Worm (Caenorhabditis elegans): ENCODE data around the gene H28G03.3.

Gene H28G03.3

ce11 chrX:5252798-5253197 lies 26.6 kb upstream of the H28G03.3 start, which contains the start of gene nspg-14:
Gene nspg-14 (plus strand): TSS chrX:5253047.
- no peak for TF ChIP-seq ref-2 (tag; optimal IDR thresholded peaks at IDR 0.05)
- TF ChIP-seq elt-2 (tag; optimal IDR thresholded peaks at IDR 0.05), result peak; percentile 47

DNA sequence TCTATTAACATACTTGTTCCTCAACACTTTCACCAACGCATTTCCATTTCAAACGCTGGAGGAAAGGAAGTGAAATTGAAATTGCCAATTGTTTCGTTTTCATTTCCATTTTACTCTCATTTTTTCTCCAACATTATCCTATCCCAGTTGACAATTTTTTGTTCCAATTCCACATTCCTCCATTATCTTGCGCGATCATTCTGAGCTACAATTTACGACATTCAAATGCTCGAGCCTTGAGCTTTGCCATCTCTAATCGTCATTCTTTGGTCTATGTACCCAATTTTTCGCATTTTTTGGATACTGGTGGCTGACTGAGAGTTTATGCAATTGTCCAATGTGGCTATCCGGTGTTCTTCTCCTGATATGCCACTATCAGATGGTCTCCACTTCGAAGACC lies 23.4 kb upstream of the H28G03.3 start, which contains the start of gene Y34B4A.10:
Gene Y34B4A.10 (plus strand): TSS at position 301 of the 400 bp plus-strand sequence.
- TF ChIP-seq nfya-1 (tag; optimal IDR thresholded peaks at IDR 0.05), result no peak
- TF ChIP-seq unc-3 (GFP tag; conservative IDR thresholded peaks at IDR 0.05), result no peak
- no peak for TF ChIP-seq unc-3 (tag; optimal IDR thresholded peaks at IDR 0.05)

ce11 chrX:5248754-5249153 lies 22.6 kb upstream of the H28G03.3 start:
- no peak for TF ChIP-seq hlh-8 (tag; optimal IDR thresholded peaks at IDR 0.05)

DNA sequence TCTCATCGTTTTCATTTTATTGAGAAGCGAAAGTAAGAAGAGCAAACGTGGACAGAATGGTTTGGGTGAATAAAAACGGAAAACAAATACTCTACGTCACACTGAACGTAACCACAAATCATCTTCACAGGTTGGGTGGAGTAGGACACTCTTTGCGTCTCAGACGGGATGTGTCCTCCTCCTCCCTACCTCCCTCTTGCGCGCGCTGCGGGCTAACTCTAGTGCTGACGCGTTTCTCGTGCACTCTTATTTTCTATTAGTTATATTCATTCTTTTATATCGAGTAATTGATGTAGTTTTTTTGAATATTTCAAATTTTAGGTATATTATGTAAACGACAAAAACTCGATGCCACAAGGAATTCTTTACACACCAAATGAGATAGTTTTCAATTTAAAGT lies 17.9 kb upstream of the H28G03.3 start, which contains the start of gene Y34B4A.7:
Gene Y34B4A.7 (plus strand): TSS at position 297 of the 400 bp plus-strand sequence.
- TF ChIP-seq tbx-2 (tag; optimal IDR thresholded peaks at IDR 0.05) (peak; percentile 39), nfya-1 (tag; optimal IDR thresholded peaks at IDR 0.05) (peak; percentile 53), ttx-3 (tag; optimal IDR thresholded peaks at IDR 0.05) (peak; percentile 18), fkh-10 (GFP tag; optimal IDR thresholded peaks at IDR 0.05) (no peak), sox-2 (GFP tag; IDR thresholded peaks at IDR 0.05) (no peak), gmeb-2 (tag; optimal IDR thresholded peaks at IDR 0.05) (no peak), ceh-30 (tag; optimal IDR thresholded peaks at IDR 0.05) (no peak), mec-3 (tag; optimal IDR thresholded peaks at IDR 0.05; ENCODE audit: borderline replicate concordance) (no peak), ceh-14 (tag; optimal IDR thresholded peaks at IDR 0.05) (no peak), hlh-30 (tag; optimal IDR thresholded peaks at IDR 0.05; ENCODE audit: insufficient read depth) (no peak), ahr-1 (tag; optimal IDR thresholded peaks at IDR 0.05) (no peak), lim-6 (tag; optimal IDR thresholded peaks at IDR 0.05) (no peak), F13H6.1 (tag; optimal IDR thresholded peaks at IDR 0.05) (no peak), ama-1 (optimal IDR thresholded peaks at IDR 0.05) (no peak), unc-3 (GFP tag; conservative IDR thresholded peaks at IDR 0.05) (no peak), unc-3 (tag; optimal IDR thresholded peaks at IDR 0.05) (no peak), elt-4 (tag; optimal IDR thresholded peaks at IDR 0.05) (no peak), ceh-22 (tag; optimal IDR thresholded peaks at IDR 0.05) (no peak), hlh-8 (tag; optimal IDR thresholded peaks at IDR 0.05) (no peak), fax-1 (tag; optimal IDR thresholded peaks at IDR 0.05) (no peak), pha-4 (tag; optimal IDR thresholded peaks at IDR 0.05) (no peak), ceh-48 (tag; optimal IDR thresholded peaks at IDR 0.05) (no peak), unc-86 (tag; optimal IDR thresholded peaks at IDR 0.05) (no peak), elt-2 (tag; optimal IDR thresholded peaks at IDR 0.05) (peak; percentile 52), hlh-15 (tag; optimal IDR thresholded peaks at IDR 0.05) (no peak), lin-11 (tag; optimal IDR thresholded peaks at IDR 0.05) (no peak), che-1 (tag; optimal IDR thresholded peaks at IDR 0.05) (no peak), Y22D7AL.16 (tag; optimal IDR thresholded peaks at IDR 0.05) (no peak), C08G9.2 (tag; optimal IDR thresholded peaks at IDR 0.05) (no peak), pha-2 (tag; optimal IDR thresholded peaks at IDR 0.05) (no peak), K02D7.2 (tag; optimal IDR thresholded peaks at IDR 0.05) (no peak), ets-4 (tag; optimal IDR thresholded peaks at IDR 0.05) (no peak), T23F11.4 (GFP tag; optimal IDR thresholded peaks at IDR 0.05) (no peak), ceh-2 (tag; optimal IDR thresholded peaks at IDR 0.05) (no peak), dve-1 (tag; optimal IDR thresholded peaks at IDR 0.05) (no peak), eyg-1 (tag; optimal IDR thresholded peaks at IDR 0.05) (no peak), unc-55 (GFP tag; optimal IDR thresholded peaks at IDR 0.05) (peak; percentile 60), nhr-11 (tag; optimal IDR thresholded peaks at IDR 0.05) (no peak), pag-3 (tag; optimal IDR thresholded peaks at IDR 0.05; ENCODE audit: borderline replicate concordance) (no peak), C38D4.7 (GFP tag; optimal IDR thresholded peaks at IDR 0.05) (no peak), ceh-31 (tag; optimal IDR thresholded peaks at IDR 0.05) (peak; percentile 3), tbx-7 (tag; optimal IDR thresholded peaks at IDR 0.05) (no peak), pqm-1 (tag; optimal IDR thresholded peaks at IDR 0.05) (no peak), ceh-9 (tag; optimal IDR thresholded peaks at IDR 0.05) (no peak), dmd-4 (tag; optimal IDR thresholded peaks at IDR 0.05; ENCODE audit: borderline replicate concordance) (no peak), hlh-6 (tag; optimal IDR thresholded peaks at IDR 0.05) (no peak)

All from whole organism, late embryonic.